Fruit fly (Drosophila melanogaster) whole organism, embryonic: ENCODE data around the gene Mfe2.
A peak's percentile ranks its signal among the peaks of the same experiment; 100 is the strongest.

Source experiments
- Bdp1 ChIP-seq: fragments of 200-800 bp; sonication (Bioruptor generic); optimal IDR thresholded peaks from 3 replicates; lab custom pipeline; 2016; ENCODE audit warnings: missing biosample characterization, missing genetic modification characterization
- CG10147 ChIP-seq: fragments of 200-800 bp; sonication (Bioruptor generic); optimal IDR thresholded peaks from 2 replicates; lab custom pipeline; 2019; ENCODE audit warnings: missing biosample characterization, mild to moderate bottlenecking, missing genetic modification characterization, moderate library complexity
- CG11504 ChIP-seq: fragments of 200-800 bp; sonication (Bioruptor generic); optimal IDR thresholded peaks from 3 replicates; lab custom pipeline; 2019; ENCODE audit warnings: missing biosample characterization, mild to moderate bottlenecking, missing genetic modification characterization, moderate library complexity
- CG12104 ChIP-seq: fragments of 200-800 bp; sonication (Bioruptor generic); optimal IDR thresholded peaks from 3 replicates; lab custom pipeline; 2016; ENCODE audit warnings: missing biosample characterization, missing genetic modification characterization
- CG12236 ChIP-seq: fragments of 200-800 bp; sonication (Bioruptor generic); optimal IDR thresholded peaks from 2 replicates; lab custom pipeline; 2016; ENCODE audit warnings: missing biosample characterization, missing genetic modification characterization
- CG14667 ChIP-seq: fragments of 200-800 bp; sonication (Bioruptor generic); IDR thresholded peaks from 2 replicates; pipeline ENCODE4 v1.3.6; 2022; ENCODE audit warnings: missing biosample characterization, missing genetic modification characterization
- CG15514 ChIP-seq: fragments of 200-800 bp; sonication (Bioruptor generic); optimal IDR thresholded peaks from 3 replicates; lab custom pipeline; 2017; ENCODE audit warnings: missing biosample characterization, missing genetic modification characterization, mild to moderate bottlenecking, moderate library complexity, missing genetic modification reagents
- CG17802 ChIP-seq: fragments of 200-800 bp; sonication (Bioruptor generic); optimal IDR thresholded peaks from 2 replicates; lab custom pipeline; 2018; ENCODE audit warnings: missing biosample characterization, mild to moderate bottlenecking, missing genetic modification characterization, moderate library complexity
- CG2875 ChIP-seq: fragments of 200-800 bp; sonication (Bioruptor generic); optimal IDR thresholded peaks from 2 replicates; lab custom pipeline; 2017; ENCODE audit warnings: missing biosample characterization, mild to moderate bottlenecking, missing genetic modification characterization, missing genetic modification reagents
- CG4424 ChIP-seq: fragments of 200-800 bp; sonication (Bioruptor generic); optimal IDR thresholded peaks from 3 replicates; lab custom pipeline; 2016; ENCODE audit warnings: missing biosample characterization, missing genetic modification characterization
- CG6254 ChIP-seq: fragments of 200-800 bp; sonication (Bioruptor generic); optimal IDR thresholded peaks from 3 replicates; lab custom pipeline; 2017; ENCODE audit warnings: mild to moderate bottlenecking, missing biosample characterization, missing genetic modification reagents, missing genetic modification characterization
- CG6689 ChIP-seq: fragments of 200-800 bp; sonication (Bioruptor generic); IDR thresholded peaks from 2 replicates; pipeline ENCODE4 v1.3.6; 2022; ENCODE audit warnings: missing biosample characterization, missing genetic modification characterization
- CG8359 ChIP-seq: fragments of 200-800 bp; sonication (Bioruptor generic); optimal IDR thresholded peaks from 2 replicates; lab custom pipeline; 2017; ENCODE audit warnings: missing biosample characterization, mild to moderate bottlenecking, missing genetic modification characterization, borderline replicate concordance
- CG8478 ChIP-seq: fragments of >200 bp; optimal IDR thresholded peaks from 2 replicates; lab custom pipeline; 2018
- CG9437 ChIP-seq: fragments of 200-800 bp; sonication (Bioruptor generic); optimal IDR thresholded peaks from 2 replicates; lab custom pipeline; 2018; ENCODE audit warnings: missing biosample characterization, mild to moderate bottlenecking, missing genetic modification characterization
- D19A ChIP-seq: fragments of 200-800 bp; optimal IDR thresholded peaks from 3 replicates; lab custom pipeline; 2019; ENCODE audit warnings: missing biosample characterization, mild to moderate bottlenecking, missing genetic modification characterization, moderate library complexity
- Dip3 ChIP-seq: fragments of 200-800 bp; sonication (Bioruptor generic); optimal IDR thresholded peaks from 3 replicates; lab custom pipeline; 2016; ENCODE audit warnings: missing biosample characterization, missing genetic modification characterization
- Ets97D ChIP-seq: fragments of 200-800 bp; sonication (Bioruptor generic); optimal IDR thresholded peaks from 3 replicates; lab custom pipeline; 2016; ENCODE audit warnings: missing biosample characterization, missing genetic modification characterization
- Fer1 ChIP-seq: fragments of 200-800 bp; sonication (Bioruptor generic); optimal IDR thresholded peaks from 2 replicates; lab custom pipeline; 2017; ENCODE audit warnings: missing biosample characterization, mild to moderate bottlenecking, missing genetic modification characterization
- Fer3 ChIP-seq: fragments of 200-800 bp; sonication (Bioruptor generic); optimal IDR thresholded peaks from 2 replicates; lab custom pipeline; 2018; ENCODE audit warnings: missing biosample characterization, mild to moderate bottlenecking, missing genetic modification characterization, moderate library complexity
- H15 ChIP-seq: fragments of 200-800 bp; sonication (Bioruptor generic); IDR thresholded peaks from 3 replicates; pipeline ENCODE4 v1.3.6; 2022; ENCODE audit warnings: missing biosample characterization, missing genetic modification characterization
- HHEX ChIP-seq: fragments of 200-800 bp; sonication (Bioruptor generic); optimal IDR thresholded peaks from 3 replicates; lab custom pipeline; 2017; ENCODE audit warnings: missing biosample characterization, mild to moderate bottlenecking, missing genetic modification characterization, missing genetic modification reagents
- HLH4C ChIP-seq: fragments of 200-800 bp; sonication (Bioruptor generic); IDR thresholded peaks from 3 replicates; pipeline ENCODE4 v1.3.6; 2022; ENCODE audit warnings: missing biosample characterization, missing genetic modification characterization; ENCODE audit not compliant: partially characterized antibody
- Hsf ChIP-seq: fragments of 200-800 bp; sonication (Bioruptor generic); optimal IDR thresholded peaks from 3 replicates; lab custom pipeline; 2016; ENCODE audit warnings: missing biosample characterization, missing genetic modification characterization
- MBD-R2 ChIP-seq: fragments of 200-800 bp; sonication (Bioruptor generic); IDR thresholded peaks from 2 replicates; pipeline ENCODE4 v1.3.6; 2022; ENCODE audit warnings: missing biosample characterization, missing genetic modification characterization
- Mes4 ChIP-seq: fragments of 200-800 bp; sonication (Bioruptor generic); optimal IDR thresholded peaks from 2 replicates; lab custom pipeline; 2016; ENCODE audit warnings: missing biosample characterization, missing genetic modification characterization
- Nf-YC ChIP-seq: fragments of 200-800 bp; optimal IDR thresholded peaks from 3 replicates; lab custom pipeline; 2019; ENCODE audit warnings: missing biosample characterization, mild to moderate bottlenecking, missing genetic modification characterization, moderate library complexity
- NfI ChIP-seq: fragments of 200-800 bp; sonication (Bioruptor generic); optimal IDR thresholded peaks from 3 replicates; lab custom pipeline; 2018; ENCODE audit warnings: missing biosample characterization, mild to moderate bottlenecking, missing genetic modification characterization, moderate library complexity
- Scr ChIP-seq: fragments of 200-800 bp; sonication (Bioruptor generic); IDR thresholded peaks from 2 replicates; pipeline ENCODE4 v1.3.6; 2022; ENCODE audit warnings: missing biosample characterization, missing genetic modification characterization; ENCODE audit not compliant: partially characterized antibody
- Spps ChIP-seq: fragments of 200-800 bp; sonication (Bioruptor generic); optimal IDR thresholded peaks from 2 replicates; lab custom pipeline; 2018; ENCODE audit warnings: missing biosample characterization, mild to moderate bottlenecking, missing genetic modification characterization
- Stat92E ChIP-seq, 3 experiments: fragments of >200 bp in 2 of 3; fragments of 200-800 bp in 1 of 3; sonication (Bioruptor generic) in 1 of 3; optimal IDR thresholded peaks; 2 replicates each; lab custom pipeline; 2017 to 2019; ENCODE audit warnings: missing biosample characterization in 3 of 3, missing genetic modification characterization in 3 of 3, mild to moderate bottlenecking in 1 of 3, moderate library complexity in 1 of 3
- aop ChIP-seq: fragments of 200-800 bp; sonication (Bioruptor generic); IDR thresholded peaks from 2 replicates; pipeline ENCODE4 v1.3.6; 2022; ENCODE audit warnings: missing biosample characterization, missing genetic modification characterization
- ase ChIP-seq: fragments of 200-800 bp; sonication (Bioruptor generic); IDR thresholded peaks from 3 replicates; pipeline ENCODE4 v1.3.6; 2022; ENCODE audit warnings: missing biosample characterization, missing genetic modification characterization
- btn ChIP-seq: fragments of 200-800 bp; sonication (Bioruptor generic); optimal IDR thresholded peaks from 2 replicates; lab custom pipeline; 2016; ENCODE audit warnings: missing biosample characterization, missing genetic modification characterization
- chm ChIP-seq: fragments of 200-800 bp; sonication (Bioruptor generic); IDR thresholded peaks from 2 replicates; pipeline ENCODE4 v1.3.6; 2022; ENCODE audit warnings: missing biosample characterization, missing genetic modification characterization
- fd96Cb ChIP-seq: fragments of 200-800 bp; sonication (Bioruptor generic); optimal IDR thresholded peaks from 2 replicates; lab custom pipeline; 2018; ENCODE audit warnings: missing biosample characterization, mild to moderate bottlenecking, missing genetic modification characterization, moderate library complexity
- fu2 ChIP-seq: fragments of 200-800 bp; sonication (Bioruptor generic); optimal IDR thresholded peaks from 2 replicates; lab custom pipeline; 2016; ENCODE audit warnings: missing biosample characterization, missing genetic modification characterization
- gsb-n ChIP-seq: fragments of 200-800 bp; sonication (Bioruptor generic); optimal IDR thresholded peaks from 3 replicates; lab custom pipeline; 2018; ENCODE audit warnings: missing biosample characterization, mild to moderate bottlenecking, missing genetic modification characterization
- hkb ChIP-seq, 2 experiments: fragments of 200-800 bp in 1 of 2; fragments of >200 bp in 1 of 2; sonication (Bioruptor generic) in 1 of 2; IDR thresholded peaks in 1 of 2; optimal IDR thresholded peaks in 1 of 2; 2 replicates each; pipeline versions ENCODE4 v1.3.6 to Lab custom; 2017 to 2022; ENCODE audit warnings: missing biosample characterization in 1 of 2, missing genetic modification characterization in 1 of 2
- inv ChIP-seq: fragments of 200-800 bp; sonication (Bioruptor generic); IDR thresholded peaks from 2 replicates; pipeline ENCODE4 v1.3.6; 2022; ENCODE audit warnings: missing biosample characterization, missing genetic modification characterization; ENCODE audit not compliant: partially characterized antibody
- lilli ChIP-seq: fragments of 200-800 bp; sonication (Bioruptor generic); optimal IDR thresholded peaks from 3 replicates; lab custom pipeline; 2016; ENCODE audit warnings: missing biosample characterization, missing genetic modification characterization
- mld ChIP-seq: fragments of 200-800 bp; sonication (Bioruptor generic); IDR thresholded peaks from 3 replicates; pipeline ENCODE4 v1.3.6; 2022; ENCODE audit warnings: missing biosample characterization, missing genetic modification characterization; ENCODE audit not compliant: partially characterized antibody
- phol ChIP-seq: fragments of 200-800 bp; sonication (Bioruptor generic); optimal IDR thresholded peaks from 3 replicates; lab custom pipeline; 2018; ENCODE audit warnings: missing biosample characterization, mild to moderate bottlenecking, missing genetic modification characterization, moderate library complexity
- pros ChIP-seq: fragments of 200-800 bp; sonication (Bioruptor generic); optimal IDR thresholded peaks from 3 replicates; lab custom pipeline; 2019; ENCODE audit warnings: missing biosample characterization, mild to moderate bottlenecking, missing genetic modification characterization, moderate library complexity
- row ChIP-seq: fragments of 200-800 bp; sonication (Bioruptor generic); IDR thresholded peaks from 3 replicates; pipeline ENCODE4 v1.3.6; 2022; ENCODE audit warnings: missing biosample characterization, missing genetic modification characterization
- sisA ChIP-seq: fragments of 200-800 bp; sonication (Bioruptor generic); IDR thresholded peaks from 2 replicates; pipeline ENCODE4 v1.3.6; 2022; ENCODE audit warnings: missing biosample characterization, missing genetic modification characterization
- slp2 ChIP-seq: fragments of 200-800 bp; sonication (Bioruptor generic); optimal IDR thresholded peaks from 2 replicates; lab custom pipeline; 2016; ENCODE audit warnings: missing biosample characterization, missing genetic modification characterization
- tgo ChIP-seq: fragments of 200-800 bp; sonication (Bioruptor generic); IDR thresholded peaks from 3 replicates; pipeline ENCODE4 v1.3.6; 2022; ENCODE audit warnings: missing biosample characterization, missing genetic modification characterization
- tx ChIP-seq: fragments of 200-800 bp; sonication (Bioruptor generic); optimal IDR thresholded peaks from 2 replicates; lab custom pipeline; 2016; ENCODE audit warnings: missing biosample characterization, missing genetic modification characterization
- unc-4 ChIP-seq: fragments of 200-800 bp; sonication (Bioruptor generic); IDR thresholded peaks from 2 replicates; pipeline ENCODE4 v1.3.6; 2022; ENCODE audit warnings: missing biosample characterization, missing genetic modification characterization; ENCODE audit not compliant: partially characterized antibody

The Mfe2 gene

DNA sequence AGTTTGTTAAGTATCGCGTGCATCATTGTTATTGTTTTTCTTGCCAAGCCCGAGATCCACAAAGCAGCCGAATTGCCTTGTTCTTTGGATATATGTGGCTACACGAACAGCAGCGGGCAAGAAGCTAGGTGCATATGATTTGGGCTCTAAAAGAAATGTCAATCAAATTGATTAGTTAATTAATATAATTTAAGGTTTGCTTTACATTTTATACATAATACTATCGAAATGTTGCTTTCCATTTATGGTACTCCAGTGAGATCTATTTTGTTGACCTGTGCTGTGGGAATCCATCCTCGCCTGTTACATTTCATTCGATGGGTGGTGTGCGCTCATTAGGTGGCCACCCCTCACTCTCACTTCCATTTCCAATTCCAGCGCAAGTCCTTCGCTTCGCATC, 7.3 kb upstream of the Mfe2 start (continued):
- TF ChIP-seq Bdp1 (peak; percentile 6), fu2 (GFP tag; lab: Kevin White, UChicago) (peak; percentile 22), CG9437 (GFP tag; lab: Kevin White, UChicago) (peak; percentile 58), aop (GFP tag; lab: Robert Waterston, UW) (no peak), HHEX (peak; percentile 75), Hsf (peak; percentile 74), chm (peak; percentile 70), ase (GFP tag; lab: Robert Waterston, UW) (peak; percentile 63), tx (no peak), CG11504 (tag; lab: Kevin White, UChicago) (peak; percentile 86), CG15514 (GFP tag; lab: Kevin White, UChicago) (peak; percentile 59), CG8359 (GFP tag; lab: Kevin White, UChicago) (peak; percentile 61), Nf-YC (tag; lab: Kevin White, UChicago) (peak; percentile 51), Ets97D (GFP tag; lab: Kevin White, UChicago) (peak; percentile 18), HLH4C (no peak), CG6689 (GFP tag; lab: Robert Waterston, UW) (peak; percentile 81), Fer3 (tag; lab: Kevin White, UChicago) (peak; percentile 80), CG8478 (lab: Kevin White, UChicago) (no peak), row (peak; percentile 89), CG12104 (GFP tag; lab: Kevin White, UChicago) (peak; percentile 36), Dip3 (GFP tag; lab: Kevin White, UChicago) (peak; percentile 28), NfI (GFP tag; lab: Kevin White, UChicago) (peak; percentile 70), D19A (peak; percentile 71), gsb-n (peak; percentile 83), CG10147 (peak; percentile 74), Spps (tag; lab: Kevin White, UChicago) (peak; percentile 73), CG14667 (GFP tag; lab: Robert Waterston, UW) (peak; percentile 60), btn (GFP tag; lab: Kevin White, UChicago) (peak; percentile 28), pros (GFP tag; lab: Kevin White, UChicago) (peak; percentile 14), phol (peak; percentile 80), MBD-R2 (GFP tag; lab: Robert Waterston, UW) (peak; percentile 51; the same call in 1 of the 2 replicates), mld (no peak), CG2875 (GFP tag; lab: Kevin White, UChicago) (peak; percentile 49), inv (GFP tag; lab: Robert Waterston, UW) (no peak), CG12236 (peak; percentile 21), tgo (GFP tag; lab: Robert Waterston, UW) (peak; percentile 74), fd96Cb (tag; lab: Kevin White, UChicago) (peak; percentile 78), Stat92E (GFP tag; optimal IDR thresholded peaks at IDR 0.05; lab: Kevin White, UChicago) (no peak), Fer1 (GFP tag; lab: Kevin White, UChicago) (peak; percentile 84), CG6254 (GFP tag; lab: Kevin White, UChicago) (peak; percentile 72), CG4424 (GFP tag; lab: Kevin White, UChicago) (peak; percentile 77), unc-4 (no peak), Scr (GFP tag; lab: Robert Waterston, UW) (no peak), sisA (GFP tag; lab: Robert Waterston, UW) (peak; percentile 81), lilli (GFP tag; lab: Kevin White, UChicago) (peak; percentile 81), Mes4 (peak; percentile 18), H15 (GFP tag; lab: Robert Waterston, UW) (peak; percentile 75; the same call in 2 of the 3 replicates), CG17802 (tag; lab: Kevin White, UChicago) (peak; percentile 43), slp2 (GFP tag; lab: Kevin White, UChicago) (no peak), hkb (optimal IDR thresholded peaks at IDR 0.05; lab: Kevin White, UChicago) (no peak), hkb (GFP tag; IDR thresholded peaks at IDR 0.05; lab: Robert Waterston, UW) (peak; percentile 89)
